Fruit fly (Drosophila melanogaster) whole organism, embryonic: ENCODE data around the gene Csp.

Experiments
- Antp ChIP-seq: fragments of 200-800 bp; sonication (Bioruptor generic); optimal IDR thresholded peaks from 3 replicates; lab custom pipeline; 2016; ENCODE audit warnings: missing biosample characterization, missing genetic modification characterization
- B-H1 ChIP-seq: fragments of 200-800 bp; sonication (Bioruptor generic); IDR thresholded peaks from 3 replicates; pipeline ENCODE4 v1.3.6; 2022; ENCODE audit warnings: missing biosample characterization, missing genetic modification characterization
- BEAF-32 ChIP-seq: fragments of 200-800 bp; sonication (Bioruptor generic); optimal IDR thresholded peaks from 3 replicates; lab custom pipeline; 2017; ENCODE audit warnings: missing biosample characterization, missing genetic modification characterization, mild to moderate bottlenecking, moderate library complexity, missing genetic modification reagents
- Bteb2 ChIP-seq: fragments of 200-800 bp; sonication (Bioruptor generic); optimal IDR thresholded peaks from 2 replicates; lab custom pipeline; 2016; ENCODE audit warnings: missing biosample characterization, missing genetic modification characterization
- C15 ChIP-seq: fragments of 200-800 bp; sonication (Bioruptor generic); IDR thresholded peaks from 3 replicates; pipeline ENCODE4 v1.3.6; 2022; ENCODE audit warnings: missing biosample characterization, missing genetic modification characterization
- CG10431 ChIP-seq: fragments of 200-800 bp; sonication (Bioruptor generic); optimal IDR thresholded peaks from 3 replicates; lab custom pipeline; 2018; ENCODE audit warnings: missing biosample characterization, mild to moderate bottlenecking, missing genetic modification characterization
- CG12236 ChIP-seq: fragments of 200-800 bp; sonication (Bioruptor generic); optimal IDR thresholded peaks from 2 replicates; lab custom pipeline; 2016; ENCODE audit warnings: missing biosample characterization, missing genetic modification characterization
- CG14965 ChIP-seq: fragments of 200-800 bp; sonication (Bioruptor generic); optimal IDR thresholded peaks from 2 replicates; lab custom pipeline; 2016; ENCODE audit warnings: missing biosample characterization, missing genetic modification characterization, borderline replicate concordance
- CG15011 ChIP-seq: fragments of 200-800 bp; sonication (Bioruptor generic); optimal IDR thresholded peaks from 3 replicates; lab custom pipeline; 2018; ENCODE audit warnings: missing biosample characterization, mild to moderate bottlenecking, missing genetic modification characterization
- CG2120 ChIP-seq: fragments of 200-800 bp; sonication (Bioruptor generic); optimal IDR thresholded peaks from 3 replicates; lab custom pipeline; 2016; ENCODE audit warnings: missing biosample characterization, missing genetic modification characterization
- CG30020 ChIP-seq: fragments of 200-800 bp; optimal IDR thresholded peaks from 2 replicates; lab custom pipeline; 2019; ENCODE audit warnings: missing biosample characterization, mild to moderate bottlenecking, missing genetic modification characterization, moderate library complexity
- CG31365 ChIP-seq: fragments of 200-800 bp; sonication (Bioruptor generic); optimal IDR thresholded peaks from 2 replicates; lab custom pipeline; 2018; ENCODE audit warnings: missing biosample characterization, mild to moderate bottlenecking, missing genetic modification characterization
- CG32532 ChIP-seq: fragments of 200-800 bp; sonication (Bioruptor generic); IDR thresholded peaks from 2 replicates; pipeline ENCODE4 v1.3.6; 2022; ENCODE audit warnings: missing biosample characterization, missing genetic modification characterization
- CG4282 ChIP-seq: fragments of 200-800 bp; sonication (Bioruptor generic); optimal IDR thresholded peaks from 2 replicates; lab custom pipeline; 2016; ENCODE audit warnings: missing biosample characterization, missing genetic modification characterization
- CG4404 ChIP-seq: fragments of 200-800 bp; sonication (Bioruptor generic); IDR thresholded peaks from 2 replicates; pipeline ENCODE4 v1.3.6; 2022; ENCODE audit warnings: missing biosample characterization, missing genetic modification characterization
- CG4730 ChIP-seq: fragments of 200-800 bp; sonication (Bioruptor generic); IDR thresholded peaks from 2 replicates; pipeline ENCODE4 v1.3.6; 2022; ENCODE audit warnings: missing biosample characterization, missing genetic modification characterization
- CG6683 ChIP-seq: fragments of 200-800 bp; sonication (Bioruptor generic); optimal IDR thresholded peaks from 2 replicates; lab custom pipeline; 2017; ENCODE audit warnings: missing biosample characterization, mild to moderate bottlenecking, missing genetic modification characterization, missing genetic modification reagents
- CG6813 ChIP-seq: fragments of 200-800 bp; sonication (Bioruptor generic); optimal IDR thresholded peaks from 2 replicates; lab custom pipeline; 2017; ENCODE audit warnings: missing biosample characterization, missing genetic modification characterization, mild to moderate bottlenecking, moderate library complexity, missing genetic modification reagents
- Camta ChIP-seq: fragments of 200-800 bp; sonication (Bioruptor generic); optimal IDR thresholded peaks from 2 replicates; lab custom pipeline; 2016; ENCODE audit warnings: missing biosample characterization, missing genetic modification characterization
- Dbx ChIP-seq: fragments of 200-800 bp; sonication (Bioruptor generic); IDR thresholded peaks from 3 replicates; pipeline ENCODE4 v1.3.6; 2022; ENCODE audit warnings: missing biosample characterization, missing genetic modification characterization
- ERR ChIP-seq: fragments of 200-800 bp; sonication (Bioruptor generic); optimal IDR thresholded peaks from 2 replicates; lab custom pipeline; 2016; ENCODE audit warnings: missing biosample characterization, missing genetic modification characterization
- HLH3B ChIP-seq: fragments of 200-800 bp; sonication (Bioruptor generic); IDR thresholded peaks from 2 replicates; pipeline ENCODE4 v1.3.6; 2022; ENCODE audit warnings: missing biosample characterization, missing genetic modification characterization
- Meics ChIP-seq: fragments of 200-800 bp; sonication (Bioruptor generic); optimal IDR thresholded peaks from 2 replicates; lab custom pipeline; 2017; ENCODE audit warnings: missing biosample characterization, mild to moderate bottlenecking, missing genetic modification characterization
- Mes4 ChIP-seq: fragments of 200-800 bp; sonication (Bioruptor generic); optimal IDR thresholded peaks from 2 replicates; lab custom pipeline; 2016; ENCODE audit warnings: missing biosample characterization, missing genetic modification characterization
- NfI ChIP-seq: fragments of 200-800 bp; sonication (Bioruptor generic); optimal IDR thresholded peaks from 3 replicates; lab custom pipeline; 2018; ENCODE audit warnings: missing biosample characterization, mild to moderate bottlenecking, missing genetic modification characterization, moderate library complexity
- PHDP ChIP-seq: fragments of 200-800 bp; sonication (Bioruptor generic); optimal IDR thresholded peaks from 3 replicates; lab custom pipeline; 2018; ENCODE audit warnings: missing biosample characterization, mild to moderate bottlenecking, missing genetic modification characterization, moderate library complexity
- Rfx ChIP-seq: fragments of 200-800 bp; sonication (Bioruptor generic); IDR thresholded peaks from 2 replicates; pipeline ENCODE4 v1.3.6; 2022; ENCODE audit warnings: missing biosample characterization, missing genetic modification characterization
- Trl ChIP-seq, 3 experiments: fragments of >200 bp in 2 of 3; fragments of 200-800 bp in 1 of 3; sonication (Bioruptor generic) in 1 of 3; optimal IDR thresholded peaks; 2 replicates in 1 of 3; 3 replicates in 2 of 3; lab custom pipeline; 2016 to 2017; ENCODE audit warnings: missing biosample characterization in 1 of 3, missing genetic modification characterization in 1 of 3
- bab2 ChIP-seq: fragments of 200-800 bp; sonication (Bioruptor generic); optimal IDR thresholded peaks from 2 replicates; lab custom pipeline; 2016; ENCODE audit warnings: missing biosample characterization, missing genetic modification characterization
- chinmo ChIP-seq: fragments of 200-800 bp; sonication (Bioruptor generic); IDR thresholded peaks from 4 replicates; pipeline ENCODE4 v1.3.6; 2022; ENCODE audit warnings: missing biosample characterization, missing genetic modification characterization; ENCODE audit not compliant: partially characterized antibody
- dmrt11E ChIP-seq: fragments of 200-800 bp; sonication (Bioruptor generic); optimal IDR thresholded peaks from 3 replicates; lab custom pipeline; 2018; ENCODE audit warnings: missing biosample characterization, mild to moderate bottlenecking, missing genetic modification characterization, moderate library complexity
- dmrt99B ChIP-seq: fragments of 200-800 bp; sonication (Bioruptor generic); optimal IDR thresholded peaks from 2 replicates; lab custom pipeline; 2018; ENCODE audit warnings: missing biosample characterization, mild to moderate bottlenecking, missing genetic modification characterization, moderate library complexity
- dpn ChIP-seq, 2 experiments: fragments of 200-800 bp; sonication (Bioruptor generic); optimal IDR thresholded peaks; 3 replicates each; lab custom pipeline; 2016; ENCODE audit warnings: missing biosample characterization in 2 of 2, missing genetic modification characterization in 2 of 2
- exex ChIP-seq: fragments of 200-800 bp; sonication (Bioruptor generic); optimal IDR thresholded peaks from 4 replicates; lab custom pipeline; 2018; ENCODE audit warnings: missing biosample characterization, mild to moderate bottlenecking, missing genetic modification characterization, moderate library complexity
- hb ChIP-seq: fragments of 200-800 bp; sonication (Bioruptor generic); IDR thresholded peaks from 3 replicates; pipeline ENCODE4 v1.3.6; 2022; ENCODE audit warnings: missing biosample characterization, missing genetic modification characterization; ENCODE audit not compliant: partially characterized antibody
- lmd ChIP-seq: fragments of 200-800 bp; sonication (Bioruptor generic); IDR thresholded peaks from 2 replicates; pipeline ENCODE4 v1.3.6; 2022; ENCODE audit warnings: missing biosample characterization, missing genetic modification characterization
- lov ChIP-seq, 2 experiments: fragments of 200-800 bp in 1 of 2; fragments of >200 bp in 1 of 2; sonication (Bioruptor generic) in 1 of 2; IDR thresholded peaks in 1 of 2; optimal IDR thresholded peaks in 1 of 2; 2 replicates in 1 of 2; 3 replicates in 1 of 2; pipeline versions ENCODE4 v1.3.6 to Lab custom; 2017 to 2022; ENCODE audit warnings: missing biosample characterization in 1 of 2, missing genetic modification characterization in 1 of 2
- org-1 ChIP-seq: fragments of 200-800 bp; sonication (Bioruptor generic); optimal IDR thresholded peaks from 2 replicates; lab custom pipeline; 2017; ENCODE audit warnings: missing biosample characterization, missing genetic modification characterization
- pho ChIP-seq: fragments of 200-800 bp; sonication (Bioruptor generic); optimal IDR thresholded peaks from 2 replicates; lab custom pipeline; 2016; ENCODE audit warnings: missing biosample characterization, missing genetic modification characterization
- psq ChIP-seq: fragments of 200-800 bp; sonication (Bioruptor generic); optimal IDR thresholded peaks from 2 replicates; lab custom pipeline; 2017; ENCODE audit warnings: missing biosample characterization, missing genetic modification characterization
- salm ChIP-seq: fragments of 200-800 bp; sonication (Bioruptor generic); optimal IDR thresholded peaks from 2 replicates; lab custom pipeline; 2018; ENCODE audit warnings: missing biosample characterization, mild to moderate bottlenecking, missing genetic modification characterization
- sd ChIP-seq: fragments of 200-800 bp; sonication (Bioruptor generic); optimal IDR thresholded peaks from 3 replicates; lab custom pipeline; 2018; ENCODE audit warnings: missing biosample characterization, mild to moderate bottlenecking, missing genetic modification characterization, moderate library complexity
- sima ChIP-seq: fragments of 200-800 bp; sonication (Bioruptor generic); optimal IDR thresholded peaks from 2 replicates; lab custom pipeline; 2016; ENCODE audit warnings: missing biosample characterization, missing genetic modification characterization
- ssp ChIP-seq: fragments of 200-800 bp; sonication (Bioruptor generic); IDR thresholded peaks from 2 replicates; pipeline ENCODE4 v1.3.6; 2022; ENCODE audit warnings: missing biosample characterization, missing genetic modification characterization
- tll ChIP-seq, 2 experiments: fragments of 200-800 bp in 1 of 2; fragments of >200 bp in 1 of 2; sonication (Bioruptor generic) in 1 of 2; optimal IDR thresholded peaks; 2 replicates each; lab custom pipeline; 2017 to 2019; ENCODE audit warnings: missing biosample characterization in 2 of 2, missing genetic modification characterization in 2 of 2, mild to moderate bottlenecking in 1 of 2, moderate library complexity in 1 of 2
- unpg ChIP-seq: fragments of 200-800 bp; sonication (Bioruptor generic); optimal IDR thresholded peaks from 3 replicates; lab custom pipeline; 2018; ENCODE audit warnings: missing biosample characterization, mild to moderate bottlenecking, missing genetic modification characterization, moderate library complexity
- zen ChIP-seq: fragments of 200-800 bp; sonication (Bioruptor generic); optimal IDR thresholded peaks from 3 replicates; lab custom pipeline; 2018; ENCODE audit warnings: missing biosample characterization, mild to moderate bottlenecking, missing genetic modification characterization, moderate library complexity

Csp gene

dm6 chr3L:22287994-22288766, 21.0 kb downstream of the Csp start, which contains the start of the genes Hem and IleRS (continued):
- TF ChIP-seq hb (peak; percentile 62; the same call in 2 of the 3 replicates), org-1 (GFP tag; lab: Kevin White, UChicago) (peak; percentile 74), Antp (GFP tag; lab: Kevin White, UChicago) (peak; percentile 73), CG2120 (GFP tag; lab: Kevin White, UChicago) (peak; percentile 92), salm (tag; lab: Kevin White, UChicago) (peak; percentile 83), sima (GFP tag; lab: Kevin White, UChicago) (peak; percentile 72), CG12236 (GFP tag; lab: Kevin White, UChicago) (peak; percentile 78), HLH3B (GFP tag; lab: Robert Waterston, UW) (peak; percentile 89), CG15011 (GFP tag; lab: Kevin White, UChicago) (peak; percentile 69), unpg (GFP tag; lab: Kevin White, UChicago) (peak; percentile 94), C15 (GFP tag; lab: Robert Waterston, UW) (peak; percentile 84; the same call in 2 of the 3 replicates), CG10431 (GFP tag; lab: Kevin White, UChicago) (no peak), sd (tag; lab: Kevin White, UChicago) (no peak), PHDP (tag; lab: Kevin White, UChicago) (no peak), lmd (peak; percentile 91), zen (peak; percentile 95), lov (optimal IDR thresholded peaks at IDR 0.05; lab: Kevin White, UChicago) (no peak), lov (GFP tag; IDR thresholded peaks at IDR 0.05; lab: Robert Waterston, UW) (peak; percentile 67; the same call in 2 of the 3 replicates), Dbx (GFP tag; lab: Robert Waterston, UW) (peak; percentile 93), dpn (GFP tag; optimal IDR thresholded peaks at IDR 0.05; lab: Kevin White, UChicago) (peak; percentile 90 to 91), CG6683 (GFP tag; lab: Kevin White, UChicago) (peak; percentile 74), CG14965 (peak; percentile 30), Meics (GFP tag; lab: Kevin White, UChicago) (peak; percentile 90), CG30020 (tag; lab: Kevin White, UChicago) (peak; percentile 84), dmrt99B (tag; lab: Kevin White, UChicago) (no peak), dmrt11E (tag; lab: Kevin White, UChicago) (peak; percentile 96), CG32532 (GFP tag; lab: Robert Waterston, UW) (peak; percentile 93), exex (tag; lab: Kevin White, UChicago) (no peak), ERR (peak; percentile 79), Trl (optimal IDR thresholded peaks at IDR 0.05; lab: Kevin White, UChicago) (no peak), Trl (GFP tag; optimal IDR thresholded peaks at IDR 0.05; lab: Kevin White, UChicago) (peak; percentile 81), Camta (peak; percentile 91), BEAF-32 (GFP tag; lab: Kevin White, UChicago) (peak; percentile 80), CG31365 (tag; lab: Kevin White, UChicago) (peak; percentile 15), ssp (GFP tag; lab: Robert Waterston, UW) (peak; percentile 78), pho (GFP tag; lab: Kevin White, UChicago) (peak; percentile 91), chinmo (GFP tag; lab: Robert Waterston, UW) (peak; percentile 86; the same call in 3 of the 4 replicates), Bteb2 (GFP tag; lab: Kevin White, UChicago) (peak; percentile 80), CG4404 (GFP tag; lab: Robert Waterston, UW) (peak; percentile 86), CG6813 (GFP tag; lab: Kevin White, UChicago) (peak; percentile 85), bab2 (GFP tag; lab: Kevin White, UChicago) (peak; percentile 90), CG4730 (GFP tag; lab: Robert Waterston, UW) (peak; percentile 85), psq (peak; percentile 83), tll (GFP tag; optimal IDR thresholded peaks at IDR 0.05; lab: Kevin White, UChicago) (peak in 1 of 2 experiments; percentile 50), Mes4 (GFP tag; lab: Kevin White, UChicago) (peak; percentile 77), B-H1 (GFP tag; lab: Robert Waterston, UW) (peak; percentile 87), CG4282 (peak; percentile 60), Rfx (peak; percentile 92), NfI (GFP tag; lab: Kevin White, UChicago) (peak; percentile 88)
